Worm (Caenorhabditis elegans) whole organism, L1 larva: Measurements from ENCODE around the gene acox-3.
"Not testable (repeated sequence)": the region's sequence is repeated elsewhere in the genome, so short reads cannot be mapped to it uniquely, and the experiment has no call there.

Experiments used
- C34B4.2 ChIP-seq: sonication (generic microtip); optimal IDR thresholded peaks from 2 replicates; lab custom pipeline; 2017; ENCODE audit warnings: mild to moderate bottlenecking, missing genetic modification characterization, missing compliant biosample characterization
- alr-1 ChIP-seq: fragments of 200-800 bp; sonication (Bioruptor generic); optimal IDR thresholded peaks from 2 replicates; lab custom pipeline; 2018; ENCODE audit warnings: borderline replicate concordance, mild to moderate bottlenecking, missing genetic modification characterization, missing compliant biosample characterization
- ama-1 ChIP-seq: fragments of 150-350 bp; optimal IDR thresholded peaks from 2 replicates; lab custom pipeline; 2014
- blmp-1 ChIP-seq: fragments of 150-350 bp; optimal IDR thresholded peaks from 2 replicates; lab custom pipeline; 2014; ENCODE audit warnings: missing biosample characterization, missing genetic modification characterization
- ceh-90 ChIP-seq: sonication (generic microtip); optimal IDR thresholded peaks from 2 replicates; lab custom pipeline; 2016; ENCODE audit warnings: missing genetic modification characterization, missing compliant biosample characterization
- dsc-1 ChIP-seq: sonication (generic microtip); optimal IDR thresholded peaks from 2 replicates; lab custom pipeline; 2016; ENCODE audit warnings: mild to moderate bottlenecking, missing genetic modification characterization, missing compliant biosample characterization
- efl-1 ChIP-seq, 4 experiments: fragments of 150-350 bp; optimal IDR thresholded peaks in 3 of 4; peaks in 1 of 4; 1 replicate in 1 of 4; 2 replicates in 3 of 4; lab custom pipeline; 2014; ENCODE audit warnings: missing biosample characterization in 2 of 4, missing genetic modification characterization in 2 of 4, missing genetic modification reagents in 2 of 4
- egl-13 ChIP-seq: sonication (generic microtip); optimal IDR thresholded peaks from 2 replicates; lab custom pipeline; 2016; ENCODE audit warnings: missing genotype, missing genetic modification reagents, missing genetic modification characterization, missing compliant biosample characterization
- elt-2 ChIP-seq: sonication (generic microtip); optimal IDR thresholded peaks from 2 replicates; lab custom pipeline; 2016; ENCODE audit warnings: missing genetic modification characterization, mild to moderate bottlenecking, inconsistent platforms, missing compliant biosample characterization, missing genetic modification reagents
- fkh-10 ChIP-seq: sonication (generic microtip); optimal IDR thresholded peaks from 2 replicates; lab custom pipeline; 2017; ENCODE audit warnings: missing biosample characterization, missing genetic modification reagents, missing genetic modification characterization
- fkh-4 ChIP-seq: sonication (generic microtip); optimal IDR thresholded peaks from 2 replicates; lab custom pipeline; 2016; ENCODE audit warnings: missing compliant biosample characterization, missing genetic modification characterization, borderline replicate concordance
- jun-1 ChIP-seq: fragments of 150-350 bp; optimal IDR thresholded peaks from 2 replicates; lab custom pipeline; 2014; ENCODE audit warnings: missing biosample characterization, missing genetic modification reagents, missing genetic modification characterization
- lin-13 ChIP-seq: fragments of 150-350 bp; optimal IDR thresholded peaks from 2 replicates; lab custom pipeline; 2014; ENCODE audit warnings: missing biosample characterization, missing genetic modification reagents, missing genetic modification characterization
- lin-14 ChIP-seq: fragments of 200-800 bp; sonication (Bioruptor generic); optimal IDR thresholded peaks from 2 replicates; lab custom pipeline; 2018; ENCODE audit warnings: mild to moderate bottlenecking, missing genetic modification characterization, moderate library complexity, missing compliant biosample characterization
- lin-15B ChIP-seq: fragments of 150-350 bp; sonication (generic microtip); optimal IDR thresholded peaks from 3 replicates; lab custom pipeline; 2014; ENCODE audit warnings: missing biosample characterization, missing genetic modification characterization
- lin-35 ChIP-seq, 2 experiments: fragments of 150-350 bp; optimal IDR thresholded peaks; 2 replicates each; lab custom pipeline; 2014; ENCODE audit warnings: missing biosample characterization in 2 of 2, missing genetic modification characterization in 2 of 2, missing genetic modification reagents in 2 of 2
- lir-3 ChIP-seq: sonication (generic microtip); optimal IDR thresholded peaks from 2 replicates; lab custom pipeline; 2016; ENCODE audit warnings: mild to moderate bottlenecking, missing genetic modification characterization, moderate library complexity, missing compliant biosample characterization; ENCODE audit not compliant: poor library complexity
- mdl-1 ChIP-seq, 2 experiments: fragments of 150-350 bp; optimal IDR thresholded peaks; 2 replicates each; lab custom pipeline; 2014 to 2017; ENCODE audit warnings: missing biosample characterization in 2 of 2, missing genetic modification characterization in 2 of 2, inconsistent platforms in 1 of 2
- nhr-12 ChIP-seq: sonication (generic microtip); optimal IDR thresholded peaks from 2 replicates; lab custom pipeline; 2017; ENCODE audit warnings: missing biosample characterization, missing genetic modification characterization
- nhr-19 ChIP-seq: fragments of 200-800 bp; sonication (Bioruptor generic); conservative IDR thresholded peaks from 2 replicates; pipeline ENCODE4 v1.3.6; 2022; ENCODE audit warnings: missing genetic modification characterization, missing compliant biosample characterization
- nhr-237 ChIP-seq: fragments of 150-350 bp; optimal IDR thresholded peaks from 2 replicates; lab custom pipeline; 2014; ENCODE audit warnings: missing biosample characterization, missing genetic modification characterization
- nhr-28 ChIP-seq: fragments of 150-350 bp; optimal IDR thresholded peaks from 2 replicates; lab custom pipeline; 2014; ENCODE audit warnings: missing biosample characterization, missing genetic modification characterization
- nhr-47 ChIP-seq: sonication (generic microtip); optimal IDR thresholded peaks from 2 replicates; lab custom pipeline; 2016; ENCODE audit warnings: mild to moderate bottlenecking, missing genetic modification characterization, moderate library complexity, missing compliant biosample characterization
- nhr-71 ChIP-seq: sonication (generic microtip); optimal IDR thresholded peaks from 2 replicates; lab custom pipeline; 2016; ENCODE audit warnings: mild to moderate bottlenecking, missing genetic modification characterization, moderate library complexity, missing compliant biosample characterization
- nhr-84 ChIP-seq: sonication (generic microtip); optimal IDR thresholded peaks from 2 replicates; lab custom pipeline; 2017; ENCODE audit warnings: missing biosample characterization, missing genetic modification characterization
- nhr-85 ChIP-seq: sonication (generic microtip); peaks from one replicate; lab custom pipeline; 2016; ENCODE audit warnings: missing genetic modification characterization, inconsistent platforms, missing compliant biosample characterization
- pax-3 ChIP-seq: fragments of 200-800 bp; sonication (Bioruptor generic); optimal IDR thresholded peaks from 2 replicates; lab custom pipeline; 2018; ENCODE audit warnings: mild to moderate bottlenecking, missing genetic modification characterization, moderate library complexity, missing compliant biosample characterization
- pqm-1 ChIP-seq: sonication (generic microtip); optimal IDR thresholded peaks from 3 replicates; lab custom pipeline; 2017; ENCODE audit warnings: missing biosample characterization, missing genetic modification characterization
- sptf-1 ChIP-seq: fragments of 150-350 bp; optimal IDR thresholded peaks from 2 replicates; lab custom pipeline; 2014; ENCODE audit warnings: missing biosample characterization, missing genetic modification characterization
- sup-37 ChIP-seq: fragments of 200-800 bp; sonication (Bioruptor generic); optimal IDR thresholded peaks from 2 replicates; lab custom pipeline; 2018; ENCODE audit warnings: mild to moderate bottlenecking, missing genetic modification characterization, missing compliant biosample characterization
- swsn-7 ChIP-seq: sonication (generic microtip); optimal IDR thresholded peaks from 2 replicates; lab custom pipeline; 2016; ENCODE audit warnings: missing genetic modification characterization, missing compliant biosample characterization
- tlp-1 ChIP-seq: fragments of 150-350 bp; optimal IDR thresholded peaks from 2 replicates; lab custom pipeline; 2014; ENCODE audit warnings: missing biosample characterization, missing genetic modification characterization
- unc-30 ChIP-seq: sonication (generic microtip); optimal IDR thresholded peaks from 2 replicates; lab custom pipeline; 2017; ENCODE audit warnings: missing biosample characterization, missing genetic modification characterization
- vab-15 ChIP-seq: sonication (generic microtip); optimal IDR thresholded peaks from 2 replicates; lab custom pipeline; 2017; ENCODE audit warnings: missing genotype, mild to moderate bottlenecking, missing genetic modification characterization, missing compliant biosample characterization
- zip-4 ChIP-seq: fragments of 200-800 bp; sonication (Bioruptor generic); optimal IDR thresholded peaks from 2 replicates; lab custom pipeline; 2018; ENCODE audit warnings: mild to moderate bottlenecking, missing genetic modification characterization, moderate library complexity, missing compliant biosample characterization

acox-3 gene

ce11 chrIV:6253000-6253399 is 4.7 kb upstream of the acox-3 start, which contains the start of gene T13A10.2:
TSS of gene T13A10.2 (plus strand) at chrIV:6253300.
- not testable (repeated sequence) for TF ChIP-seq blmp-1, fkh-4, elt-2 (tag; lab: Kevin White, UChicago)

- peak; percentile 64 for TF ChIP-seq lin-14 (GFP tag; lab: Kevin White, UChicago)
- no peak for TF ChIP-seq ceh-90
- TF ChIP-seq swsn-7 (tag; lab: Kevin White, UChicago) = peak; percentile 4
- TF ChIP-seq egl-13 (tag; lab: Kevin White, UChicago) = peak; percentile 9
- no peak for TF ChIP-seq lin-13 (GFP tag; lab: Kevin White, UChicago)
- TF ChIP-seq dsc-1 (tag; lab: Kevin White, UChicago) = peak; percentile 37
- no peak for TF ChIP-seq sup-37 (GFP tag; lab: Kevin White, UChicago)
- peak; percentile 29 for TF ChIP-seq nhr-47 (tag; lab: Kevin White, UChicago)
Measured at ce11 chrIV:6249591-6249990, 1.3 kb upstream of the acox-3 start, which contains the start of gene F58F9.1. TSS of gene F58F9.1 (plus strand) at chrIV:6249841.

ce11 chrIV:6239993-6240392 is 8.3 kb downstream of the acox-3 start, which contains the start of gene F58F9.9:
TSS of gene F58F9.9 (plus strand) at chrIV:6240293.
- TF ChIP-seq sptf-1 = no peak
- no peak for TF ChIP-seq nhr-71
- TF ChIP-seq lin-15B (tag; lab: Kevin White, UChicago) = no peak
- no peak for TF ChIP-seq lin-35 (GFP tag; optimal IDR thresholded peaks at IDR 0.05; lab: Kevin White, UChicago)
- no peak for TF ChIP-seq fkh-10 (GFP tag; lab: Kevin White, UChicago)
- TF ChIP-seq alr-1 (tag; lab: Kevin White, UChicago) = no peak
- no peak for TF ChIP-seq tlp-1 (tag; lab: Kevin White, UChicago)
- no peak for TF ChIP-seq pax-3
- no peak for TF ChIP-seq mdl-1 (tag; optimal IDR thresholded peaks at IDR 0.05; lab: Kevin White, UChicago)
- TF ChIP-seq C34B4.2 (tag; lab: Kevin White, UChicago) = no peak
- TF ChIP-seq dsc-1 (tag; lab: Kevin White, UChicago) = no peak

ce11 chrIV:6237508-6238227 is 10.6 kb downstream of the acox-3 start, which contains the start of the genes F58F9.6 and F58F9.8:
TSS of gene F58F9.6 (minus strand) at chrIV:6237608.
TSS of gene F58F9.8 (plus strand) at chrIV:6238177.
- no peak for TF ChIP-seq jun-1 (tag; lab: Kevin White, UChicago)
- TF ChIP-seq nhr-85 (tag; lab: Kevin White, UChicago) = peak; percentile 22
- TF ChIP-seq efl-1 (optimal IDR thresholded peaks at IDR 0.05; lab: Kevin White, UChicago) = no peak
- TF ChIP-seq efl-1 (GFP tag; optimal IDR thresholded peaks at IDR 0.05 in 1 of 2; lab: Kevin White, UChicago) = peak in 1 of 2 experiments; percentile 83
- no peak for TF ChIP-seq pqm-1 (tag; lab: Kevin White, UChicago)
- no peak for TF ChIP-seq lin-14 (GFP tag; lab: Kevin White, UChicago)

- TF ChIP-seq elt-2 (tag; lab: Kevin White, UChicago) (peak; percentile 1), nhr-12 (tag; lab: Kevin White, UChicago) (no peak)
Measured at ce11 chrIV:6232769-6233290, 15.5 kb downstream of the acox-3 start, which contains the start of gene F58F9.3. TSS of gene F58F9.3 (plus strand) at chrIV:6233240.

- TF ChIP-seq unc-30 (no peak), nhr-28 (tag; lab: Kevin White, UChicago) (no peak), nhr-12 (tag; lab: Kevin White, UChicago) (no peak), fkh-10 (GFP tag; lab: Kevin White, UChicago) (no peak), dsc-1 (tag; lab: Kevin White, UChicago) (no peak), nhr-19 (no peak), sup-37 (GFP tag; lab: Kevin White, UChicago) (no peak), nhr-237 (tag; lab: Kevin White, UChicago) (no peak), nhr-84 (tag; lab: Kevin White, UChicago) (no peak), lin-14 (GFP tag; lab: Kevin White, UChicago) (no peak), zip-4 (GFP tag; lab: Kevin White, UChicago) (no peak), pqm-1 (tag; lab: Kevin White, UChicago) (no peak), sptf-1 (no peak), vab-15 (tag; lab: Kevin White, UChicago) (no peak), lir-3 (tag; lab: Kevin White, UChicago) (no peak), ama-1 (lab: Kevin White, UChicago) (no peak)
Measured at ce11 chrIV:6230560-6231073, 17.7 kb downstream of the acox-3 start, which contains the start of gene F58F9.4. TSS of gene F58F9.4 (plus strand) at chrIV:6231023.
